Worm (Caenorhabditis elegans): Measurements from ENCODE around the gene ooc-5.

DNA sequence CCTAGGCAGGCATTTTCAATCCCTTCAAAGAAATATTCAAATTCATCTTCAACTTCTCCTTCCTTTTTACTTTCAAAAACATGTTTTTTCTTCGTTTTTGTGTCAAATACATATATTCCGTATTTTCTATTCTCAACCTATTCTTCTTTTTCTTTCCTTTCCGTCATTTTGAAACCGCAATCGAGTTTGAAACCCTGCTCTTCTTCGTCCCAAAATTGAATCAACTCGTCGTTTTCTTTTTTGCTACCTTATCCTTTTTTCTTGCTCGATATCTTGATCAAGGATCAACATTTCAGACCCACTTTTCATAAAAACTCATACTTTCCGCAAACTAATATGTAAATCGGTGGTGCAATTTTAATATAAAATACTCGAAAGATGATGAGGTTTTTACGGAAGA lies 47.8 kb upstream of the ooc-5 start:
- TF ChIP-seq ceh-82 (tag; optimal IDR thresholded peaks at IDR 0.05) (no peak), tag-97 (GFP tag; IDR thresholded peaks at IDR 0.05) (no peak), sdz-12 (GFP tag; optimal IDR thresholded peaks at IDR 0.05) (no peak), set-16 (GFP tag; IDR thresholded peaks at IDR 0.05) (no peak), ztf-11 (tag; optimal IDR thresholded peaks at IDR 0.05) (no peak)
